Fruit fly (Drosophila melanogaster) whole organism, embryonic: ENCODE data around the gene CG10064.
A peak's percentile ranks its signal among the peaks of the same experiment; 100 is the strongest.

Experiments
- Awh ChIP-seq: fragments of 200-800 bp; sonication (Bioruptor generic); IDR thresholded peaks from 2 replicates; pipeline ENCODE4, ENCODE4 v1.3.6; 2022; ENCODE audit warnings: missing biosample characterization, missing genetic modification characterization
- Bteb2 ChIP-seq: fragments of 200-800 bp; sonication (Bioruptor generic); optimal IDR thresholded peaks from 2 replicates; lab custom pipeline; 2016; ENCODE audit warnings: missing biosample characterization, missing genetic modification characterization
- CG10147 ChIP-seq: fragments of 200-800 bp; sonication (Bioruptor generic); optimal IDR thresholded peaks from 2 replicates; lab custom pipeline; 2019; ENCODE audit warnings: missing biosample characterization, mild to moderate bottlenecking, missing genetic modification characterization, moderate library complexity
- CG12769 ChIP-seq: fragments of 200-800 bp; sonication (Bioruptor generic); optimal IDR thresholded peaks from 2 replicates; lab custom pipeline; 2019; ENCODE audit warnings: missing biosample characterization, mild to moderate bottlenecking, missing genetic modification characterization, moderate library complexity
- CG15479 ChIP-seq: fragments of 200-800 bp; sonication (Bioruptor generic); optimal IDR thresholded peaks from 3 replicates; lab custom pipeline; 2019; ENCODE audit warnings: missing biosample characterization, mild to moderate bottlenecking, missing genetic modification characterization, moderate library complexity
- CG16863 ChIP-seq: fragments of 200-800 bp; sonication (Bioruptor generic); optimal IDR thresholded peaks from 3 replicates; lab custom pipeline; 2016; ENCODE audit warnings: missing biosample characterization, missing genetic modification characterization
- CG17361 ChIP-seq: fragments of 200-800 bp; sonication (Bioruptor generic); IDR thresholded peaks from 3 replicates; pipeline ENCODE4 v1.3.6; 2022; ENCODE audit warnings: missing biosample characterization, missing genetic modification characterization
- CG17385 ChIP-seq: fragments of 200-800 bp; sonication (Bioruptor generic); optimal IDR thresholded peaks from 3 replicates; lab custom pipeline; 2018; ENCODE audit warnings: missing biosample characterization, mild to moderate bottlenecking, missing genetic modification characterization
- CG2120 ChIP-seq: fragments of 200-800 bp; sonication (Bioruptor generic); optimal IDR thresholded peaks from 3 replicates; lab custom pipeline; 2016; ENCODE audit warnings: missing biosample characterization, missing genetic modification characterization
- CG2712 ChIP-seq: fragments of 200-800 bp; optimal IDR thresholded peaks from 3 replicates; lab custom pipeline; 2019; ENCODE audit warnings: missing biosample characterization, mild to moderate bottlenecking, missing genetic modification characterization, moderate library complexity
- CG31224 ChIP-seq: fragments of 200-800 bp; sonication (Bioruptor generic); IDR thresholded peaks from 2 replicates; pipeline ENCODE4 v1.3.6; 2022; ENCODE audit warnings: missing biosample characterization, missing genetic modification characterization
- CG31441 ChIP-seq: fragments of 200-800 bp; sonication (Bioruptor generic); IDR thresholded peaks from 2 replicates; pipeline ENCODE4 v1.3.6; 2022; ENCODE audit warnings: missing biosample characterization, missing genetic modification characterization
- CG32767 ChIP-seq: fragments of 200-800 bp; sonication (Bioruptor generic); IDR thresholded peaks from 2 replicates; pipeline ENCODE4 v1.3.6; 2022; ENCODE audit warnings: missing biosample characterization, missing genetic modification characterization
- CG6654 ChIP-seq: fragments of 200-800 bp; sonication (Bioruptor generic); optimal IDR thresholded peaks from 2 replicates; lab custom pipeline; 2017; ENCODE audit warnings: missing biosample characterization, mild to moderate bottlenecking, missing genetic modification characterization
- CG7556 ChIP-seq: fragments of 200-800 bp; sonication (Bioruptor generic); optimal IDR thresholded peaks from 2 replicates; lab custom pipeline; 2017; ENCODE audit warnings: missing biosample characterization, mild to moderate bottlenecking, missing genetic modification characterization
- CG7928 ChIP-seq: fragments of 200-800 bp; sonication (Bioruptor generic); optimal IDR thresholded peaks from 2 replicates; lab custom pipeline; 2017; ENCODE audit warnings: missing biosample characterization, mild to moderate bottlenecking, missing genetic modification characterization
- CG9437 ChIP-seq: fragments of 200-800 bp; sonication (Bioruptor generic); optimal IDR thresholded peaks from 2 replicates; lab custom pipeline; 2018; ENCODE audit warnings: missing biosample characterization, mild to moderate bottlenecking, missing genetic modification characterization
- Chrac-16 ChIP-seq: fragments of 200-800 bp; sonication (Bioruptor generic); optimal IDR thresholded peaks from 3 replicates; lab custom pipeline; 2016; ENCODE audit warnings: missing biosample characterization, missing genetic modification characterization
- CoRest ChIP-seq: fragments of 200-800 bp; sonication (Bioruptor generic); optimal IDR thresholded peaks from 3 replicates; lab custom pipeline; 2018; ENCODE audit warnings: missing biosample characterization, mild to moderate bottlenecking, missing genetic modification characterization, moderate library complexity
- Dbx ChIP-seq: fragments of 200-800 bp; sonication (Bioruptor generic); IDR thresholded peaks from 3 replicates; pipeline ENCODE4 v1.3.6; 2022; ENCODE audit warnings: missing biosample characterization, missing genetic modification characterization
- Dll ChIP-seq: fragments of 200-800 bp; sonication (Bioruptor generic); IDR thresholded peaks from 4 replicates; pipeline ENCODE4 v1.3.6; 2022; ENCODE audit warnings: missing biosample characterization, missing genetic modification characterization; ENCODE audit not compliant: partially characterized antibody
- Hmr ChIP-seq: fragments of 200-800 bp; sonication (Bioruptor generic); optimal IDR thresholded peaks from 3 replicates; lab custom pipeline; 2017; ENCODE audit warnings: mild to moderate bottlenecking, missing biosample characterization, missing genetic modification reagents, missing genetic modification characterization
- Hr51 ChIP-seq, 2 experiments: fragments of 200-800 bp; sonication (Bioruptor generic); optimal IDR thresholded peaks; 2 replicates in 1 of 2; 3 replicates in 1 of 2; lab custom pipeline; 2016 to 2018; ENCODE audit warnings: missing biosample characterization in 2 of 2, missing genetic modification characterization in 2 of 2, mild to moderate bottlenecking in 1 of 2, moderate library complexity in 1 of 2
- Med ChIP-seq: fragments of 200-800 bp; sonication (Bioruptor generic); peaks from one replicate; lab custom pipeline; 2016; ENCODE audit warnings: missing biosample characterization, missing genetic modification characterization, mild to moderate bottlenecking, inconsistent platforms, moderate library complexity
- Myb ChIP-seq: fragments of 200-800 bp; sonication (Bioruptor generic); optimal IDR thresholded peaks from 2 replicates; lab custom pipeline; 2016; ENCODE audit warnings: missing biosample characterization, missing genetic modification characterization
- NfI ChIP-seq: fragments of 200-800 bp; sonication (Bioruptor generic); optimal IDR thresholded peaks from 3 replicates; lab custom pipeline; 2018; ENCODE audit warnings: missing biosample characterization, mild to moderate bottlenecking, missing genetic modification characterization, moderate library complexity
- Oaz ChIP-seq: fragments of 200-800 bp; sonication (Bioruptor generic); IDR thresholded peaks from 2 replicates; pipeline ENCODE4 v1.3.6; 2022; ENCODE audit warnings: missing biosample characterization, missing genetic modification characterization
- Oli ChIP-seq: fragments of 200-800 bp; sonication (Bioruptor generic); optimal IDR thresholded peaks from 2 replicates; lab custom pipeline; 2018; ENCODE audit warnings: missing biosample characterization, mild to moderate bottlenecking, missing genetic modification characterization, moderate library complexity
- PHDP ChIP-seq: fragments of 200-800 bp; sonication (Bioruptor generic); optimal IDR thresholded peaks from 3 replicates; lab custom pipeline; 2018; ENCODE audit warnings: missing biosample characterization, mild to moderate bottlenecking, missing genetic modification characterization, moderate library complexity
- Pdp1 ChIP-seq, 2 experiments: fragments of 200-800 bp; sonication (Bioruptor generic); optimal IDR thresholded peaks; 3 replicates each; lab custom pipeline; 2016; ENCODE audit warnings: missing biosample characterization in 2 of 2, missing genetic modification characterization in 2 of 2, mild to moderate bottlenecking in 1 of 2, moderate library complexity in 1 of 2
- ara ChIP-seq: fragments of 200-800 bp; sonication (Bioruptor generic); IDR thresholded peaks from 2 replicates; pipeline ENCODE4 v1.3.6; 2022; ENCODE audit warnings: missing biosample characterization, missing genetic modification characterization
- cg ChIP-seq: fragments of 200-800 bp; sonication (Bioruptor generic); optimal IDR thresholded peaks from 3 replicates; lab custom pipeline; 2019; ENCODE audit warnings: missing biosample characterization, mild to moderate bottlenecking, missing genetic modification characterization, moderate library complexity
- ci ChIP-seq: fragments of 200-800 bp; sonication (Bioruptor generic); IDR thresholded peaks from 3 replicates; pipeline ENCODE4 v1.3.6; 2022; ENCODE audit warnings: missing biosample characterization, missing genetic modification characterization
- crp ChIP-seq, 2 experiments: fragments of 200-800 bp; sonication (Bioruptor generic); optimal IDR thresholded peaks; 2 replicates in 1 of 2; 3 replicates in 1 of 2; lab custom pipeline; 2017; ENCODE audit warnings: missing biosample characterization in 2 of 2, missing genetic modification characterization in 2 of 2, mild to moderate bottlenecking in 1 of 2, moderate library complexity in 1 of 2
- dmrt99B ChIP-seq: fragments of 200-800 bp; sonication (Bioruptor generic); optimal IDR thresholded peaks from 2 replicates; lab custom pipeline; 2018; ENCODE audit warnings: missing biosample characterization, mild to moderate bottlenecking, missing genetic modification characterization, moderate library complexity
- eve ChIP-seq, 2 experiments: fragments of >200 bp; optimal IDR thresholded peaks; 2 replicates each; lab custom pipeline; 2017; ENCODE audit warnings: missing biosample characterization in 2 of 2, missing genetic modification characterization in 2 of 2
- kah ChIP-seq: fragments of 200-800 bp; sonication (Bioruptor generic); optimal IDR thresholded peaks from 2 replicates; lab custom pipeline; 2018; ENCODE audit warnings: missing biosample characterization, mild to moderate bottlenecking, missing genetic modification characterization
- kay ChIP-seq: fragments of 200-800 bp; sonication (Bioruptor generic); optimal IDR thresholded peaks from 2 replicates; lab custom pipeline; 2016; ENCODE audit warnings: missing biosample characterization, missing genetic modification characterization
- lmd ChIP-seq: fragments of 200-800 bp; sonication (Bioruptor generic); IDR thresholded peaks from 2 replicates; pipeline ENCODE4 v1.3.6; 2022; ENCODE audit warnings: missing biosample characterization, missing genetic modification characterization
- nmo ChIP-seq: fragments of 200-800 bp; sonication (Bioruptor generic); optimal IDR thresholded peaks from 2 replicates; lab custom pipeline; 2018; ENCODE audit warnings: missing biosample characterization, mild to moderate bottlenecking, missing genetic modification characterization, moderate library complexity
- odd ChIP-seq: fragments of 200-800 bp; sonication (Bioruptor generic); optimal IDR thresholded peaks from 2 replicates; lab custom pipeline; 2017; ENCODE audit warnings: missing biosample characterization, mild to moderate bottlenecking, missing genetic modification characterization
- org-1 ChIP-seq: fragments of 200-800 bp; sonication (Bioruptor generic); optimal IDR thresholded peaks from 2 replicates; lab custom pipeline; 2017; ENCODE audit warnings: missing biosample characterization, missing genetic modification characterization
- row ChIP-seq: fragments of 200-800 bp; sonication (Bioruptor generic); IDR thresholded peaks from 3 replicates; pipeline ENCODE4 v1.3.6; 2022; ENCODE audit warnings: missing biosample characterization, missing genetic modification characterization
- scrt ChIP-seq: fragments of 200-800 bp; sonication (Bioruptor generic); optimal IDR thresholded peaks from 2 replicates; lab custom pipeline; 2018; ENCODE audit warnings: missing biosample characterization, mild to moderate bottlenecking, missing genetic modification characterization, moderate library complexity
- sqz ChIP-seq: fragments of 200-800 bp; sonication (Bioruptor generic); optimal IDR thresholded peaks from 3 replicates; lab custom pipeline; 2018; ENCODE audit warnings: missing biosample characterization, mild to moderate bottlenecking, missing genetic modification characterization
- sr ChIP-seq: fragments of 200-800 bp; sonication (Bioruptor generic); IDR thresholded peaks from 3 replicates; pipeline ENCODE4 v1.3.6; 2022; ENCODE audit warnings: missing biosample characterization, missing genetic modification characterization
- stc ChIP-seq: fragments of 200-800 bp; sonication (Bioruptor generic); IDR thresholded peaks from 2 replicates; pipeline ENCODE4 v1.3.6; 2022; ENCODE audit warnings: missing biosample characterization, missing genetic modification characterization
- unpg ChIP-seq: fragments of 200-800 bp; sonication (Bioruptor generic); optimal IDR thresholded peaks from 3 replicates; lab custom pipeline; 2018; ENCODE audit warnings: missing biosample characterization, mild to moderate bottlenecking, missing genetic modification characterization, moderate library complexity

The CG10064 gene

dm6 chr3L:6943948-6944319, 23.8 kb downstream of the CG10064 start (continued):
- TF ChIP-seq CG17385 (GFP tag; lab: Kevin White, UChicago) (peak; percentile 1), odd (peak; percentile 29), CG31224 (GFP tag; lab: Robert Waterston, UW) (no peak), CG15479 (GFP tag; lab: Kevin White, UChicago) (no peak), ara (GFP tag; lab: Robert Waterston, UW) (no peak), CG2712 (tag; lab: Kevin White, UChicago) (peak; percentile 9), CG17361 (0 out of 3 replicates have a peak, but pooled peaks have one; percentile 34), CG32767 (GFP tag; lab: Robert Waterston, UW) (0 out of 2 replicates have a peak, but pooled peaks have one; percentile 10), nmo (GFP tag; lab: Kevin White, UChicago) (peak; percentile 14), Awh (GFP tag; lab: Robert Waterston, UW) (no peak), unpg (GFP tag; lab: Kevin White, UChicago) (peak; percentile 34), CG7556 (GFP tag; lab: Kevin White, UChicago) (peak; percentile 25), eve (GFP tag; optimal IDR thresholded peaks at IDR 0.05; lab: Kevin White, UChicago) (peak in 1 of 2 experiments; percentile 27), Dbx (GFP tag; lab: Robert Waterston, UW) (no peak), Oli (tag; lab: Kevin White, UChicago) (peak; percentile 27), Oaz (no peak), org-1 (GFP tag; lab: Kevin White, UChicago) (no peak), lmd (GFP tag; lab: Robert Waterston, UW) (peak; percentile 38; the same call in 1 of the 2 replicates), Chrac-16 (no peak), crp (GFP tag; optimal IDR thresholded peaks at IDR 0.05; lab: Kevin White, UChicago) (no peak), sqz (GFP tag; lab: Kevin White, UChicago) (no peak), dmrt99B (tag; lab: Kevin White, UChicago) (peak; percentile 22), CG12769 (tag; lab: Kevin White, UChicago) (peak; percentile 31), row (peak; percentile 39; the same call in 2 of the 3 replicates), CoRest (peak; percentile 28), CG6654 (no peak), CG31441 (GFP tag; lab: Robert Waterston, UW) (peak; percentile 36; the same call in 1 of the 2 replicates), Hmr (GFP tag; lab: Kevin White, UChicago) (peak; percentile 9), NfI (peak; percentile 13), PHDP (tag; lab: Kevin White, UChicago) (peak; percentile 21), CG2120 (GFP tag; lab: Kevin White, UChicago) (peak; percentile 52), Hr51 (GFP tag; optimal IDR thresholded peaks at IDR 0.05; lab: Kevin White, UChicago) (peak in 1 of 2 experiments; percentile 40), CG9437 (peak; percentile 20), stc (GFP tag; lab: Robert Waterston, UW) (no peak), sr (GFP tag; lab: Robert Waterston, UW) (peak; percentile 80; the same call in 2 of the 3 replicates)

DNA sequence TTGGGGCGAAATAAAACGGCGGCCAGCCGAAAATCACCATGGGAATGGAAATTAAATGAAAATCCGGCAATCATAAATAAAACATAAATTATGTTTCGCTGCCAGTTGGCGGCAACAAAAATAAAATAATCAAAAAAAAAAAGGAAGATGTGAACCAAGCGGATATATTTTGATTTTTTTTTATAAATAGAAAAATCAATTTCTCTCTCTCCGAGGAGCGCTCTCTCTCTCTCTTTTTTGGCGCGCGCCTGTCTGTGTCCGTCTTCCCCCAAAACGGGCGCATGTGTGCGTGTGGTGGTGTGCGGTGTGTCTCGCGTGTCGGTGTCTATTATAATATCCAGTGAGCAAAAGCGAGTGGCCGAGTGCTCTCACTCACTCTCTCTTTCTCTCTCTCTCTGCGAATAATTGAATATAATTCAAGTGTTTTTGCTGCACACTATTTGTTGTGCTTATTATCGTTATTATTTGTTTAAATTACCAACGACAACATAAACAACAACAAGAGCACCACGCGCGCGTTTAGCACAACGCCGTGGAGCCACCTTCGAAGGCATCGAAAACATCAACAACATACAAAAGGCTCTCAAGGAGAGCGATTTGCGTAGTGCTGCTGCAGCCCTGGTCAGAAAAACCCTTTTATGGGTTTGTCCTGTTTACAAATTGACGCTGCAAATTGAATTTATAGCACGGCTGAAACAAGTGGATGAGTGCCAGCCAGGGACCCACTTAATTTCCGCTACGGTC, 24.3 kb downstream of the CG10064 start:
- no peak for TF ChIP-seq Bteb2 (GFP tag; lab: Kevin White, UChicago)
- TF ChIP-seq scrt (GFP tag; lab: Kevin White, UChicago): peak; percentile 15
- TF ChIP-seq eve (GFP tag; optimal IDR thresholded peaks at IDR 0.05; lab: Kevin White, UChicago): peak in 1 of 2 experiments; percentile 4
- TF ChIP-seq CG10147: no peak
- peak; percentile 8 for TF ChIP-seq kah (GFP tag; lab: Kevin White, UChicago)
- TF ChIP-seq CG16863 (GFP tag; lab: Kevin White, UChicago): no peak
- TF ChIP-seq kay (GFP tag; lab: Kevin White, UChicago): no peak
- no peak for TF ChIP-seq Oli (tag; lab: Kevin White, UChicago)
- TF ChIP-seq CG2712 (tag; lab: Kevin White, UChicago): no peak
- TF ChIP-seq Pdp1 (GFP tag; optimal IDR thresholded peaks at IDR 0.05; lab: Kevin White, UChicago): no peak
- no peak for TF ChIP-seq Dll (GFP tag; lab: Robert Waterston, UW)
- no peak for TF ChIP-seq CG15479 (GFP tag; lab: Kevin White, UChicago)
- TF ChIP-seq cg (GFP tag; lab: Kevin White, UChicago): peak; percentile 64
- peak; percentile 70 for TF ChIP-seq CG7928
- no peak for TF ChIP-seq org-1 (GFP tag; lab: Kevin White, UChicago)
- no peak for TF ChIP-seq CG31224 (GFP tag; lab: Robert Waterston, UW)
- peak; percentile 29 for TF ChIP-seq Med (GFP tag; lab: Kevin White, UChicago)
- 0 out of 3 replicates have a peak, but pooled peaks have one; percentile 10 for TF ChIP-seq ci (GFP tag; lab: Robert Waterston, UW)
- TF ChIP-seq Myb (GFP tag; lab: Kevin White, UChicago): no peak
